Worm (Caenorhabditis elegans): ENCODE data around the gene sod-1.

DNA sequence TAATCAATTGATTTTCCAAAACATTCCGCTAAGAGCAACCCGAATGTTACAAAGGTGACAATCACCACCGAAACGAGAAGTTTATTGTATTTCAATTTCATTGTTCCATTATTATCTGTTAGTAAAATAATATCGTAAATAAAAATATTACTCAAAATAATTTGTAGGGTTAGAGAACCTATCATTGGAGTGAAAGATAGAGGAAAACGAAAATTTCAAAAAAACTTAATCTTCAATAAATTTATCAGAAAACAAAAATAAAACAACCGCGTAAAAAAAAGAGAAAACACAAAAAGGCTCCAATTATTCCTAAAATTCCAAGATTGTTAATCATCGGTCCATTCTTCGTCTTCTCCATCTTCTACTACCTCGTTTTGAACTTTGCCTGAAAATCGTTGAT is 8.1 kb downstream of the sod-1 start, which contains the start of gene tra-2:
- TF ChIP-seq tbx-37 (GFP tag; conservative IDR thresholded peaks at IDR 0.05) (no peak), tbx-11 (GFP tag; IDR thresholded peaks at IDR 0.05) (no peak), sea-1 (GFP tag; conservative IDR thresholded peaks at IDR 0.05) (no peak), pes-1 (GFP tag; IDR thresholded peaks at IDR 0.05) (no peak), ama-1 (optimal IDR thresholded peaks at IDR 0.05) (no peak), hmg-4 (GFP tag; optimal IDR thresholded peaks at IDR 0.05) (no peak), ceh-36 (tag; optimal IDR thresholded peaks at IDR 0.05) (no peak), B0310.2 (tag; optimal IDR thresholded peaks at IDR 0.05) (no peak), ceh-13 (GFP tag; optimal IDR thresholded peaks at IDR 0.05) (no peak)

All from whole organism, early embryonic.